Fruit fly (Drosophila melanogaster) whole organism, embryonic: Measurements from ENCODE around the gene CG34260.
A peak's percentile ranks its signal among the peaks of the same experiment; 100 is the strongest.

Experiments
- Adf1 ChIP-seq: fragments of 200-800 bp; sonication (Bioruptor generic); IDR thresholded peaks from 2 replicates; pipeline ENCODE4 v1.3.6; 2022; ENCODE audit warnings: missing biosample characterization, missing genetic modification characterization
- BEAF-32 ChIP-seq: fragments of 200-800 bp; sonication (Bioruptor generic); optimal IDR thresholded peaks from 3 replicates; lab custom pipeline; 2017; ENCODE audit warnings: missing biosample characterization, missing genetic modification characterization, mild to moderate bottlenecking, moderate library complexity, missing genetic modification reagents
- CG10274 ChIP-seq: fragments of 200-800 bp; sonication (Bioruptor generic); optimal IDR thresholded peaks from 3 replicates; lab custom pipeline; 2017; ENCODE audit warnings: missing biosample characterization, mild to moderate bottlenecking, missing genetic modification characterization
- CG10979 ChIP-seq: fragments of 200-800 bp; sonication (Bioruptor generic); optimal IDR thresholded peaks from 2 replicates; lab custom pipeline; 2018; ENCODE audit warnings: missing biosample characterization, mild to moderate bottlenecking, missing genetic modification characterization, moderate library complexity
- CG12155 ChIP-seq: fragments of 200-800 bp; sonication (Bioruptor generic); optimal IDR thresholded peaks from 3 replicates; lab custom pipeline; 2016; ENCODE audit warnings: missing biosample characterization, missing genetic modification characterization
- CG12299 ChIP-seq: fragments of 200-800 bp; sonication (Bioruptor generic); optimal IDR thresholded peaks from 2 replicates; lab custom pipeline; 2018; ENCODE audit warnings: missing biosample characterization, mild to moderate bottlenecking, missing genetic modification characterization
- CG12659 ChIP-seq: fragments of 200-800 bp; sonication (Bioruptor generic); optimal IDR thresholded peaks from 3 replicates; lab custom pipeline; 2017; ENCODE audit warnings: mild to moderate bottlenecking, missing biosample characterization, missing genetic modification reagents, missing genetic modification characterization
- CG13424 ChIP-seq: fragments of 200-800 bp; sonication (Bioruptor generic); optimal IDR thresholded peaks from 2 replicates; lab custom pipeline; 2019; ENCODE audit warnings: missing biosample characterization, mild to moderate bottlenecking, missing genetic modification characterization, moderate library complexity
- CG14014 ChIP-seq: fragments of 200-800 bp; sonication (Bioruptor generic); IDR thresholded peaks from 2 replicates; pipeline ENCODE4 v1.3.6; 2022; ENCODE audit warnings: missing biosample characterization, missing genetic modification characterization
- CG14860 ChIP-seq: fragments of 200-800 bp; sonication (Bioruptor generic); IDR thresholded peaks from 3 replicates; pipeline ENCODE4 v1.3.6; 2022; ENCODE audit warnings: missing biosample characterization, missing genetic modification characterization; ENCODE audit not compliant: partially characterized antibody
- CG14965 ChIP-seq: fragments of 200-800 bp; sonication (Bioruptor generic); optimal IDR thresholded peaks from 2 replicates; lab custom pipeline; 2016; ENCODE audit warnings: missing biosample characterization, missing genetic modification characterization, borderline replicate concordance
- CG15011 ChIP-seq: fragments of 200-800 bp; sonication (Bioruptor generic); optimal IDR thresholded peaks from 3 replicates; lab custom pipeline; 2018; ENCODE audit warnings: missing biosample characterization, mild to moderate bottlenecking, missing genetic modification characterization
- CG15479 ChIP-seq: fragments of 200-800 bp; sonication (Bioruptor generic); optimal IDR thresholded peaks from 3 replicates; lab custom pipeline; 2019; ENCODE audit warnings: missing biosample characterization, mild to moderate bottlenecking, missing genetic modification characterization, moderate library complexity
- CG15696 ChIP-seq: fragments of 200-800 bp; sonication (Bioruptor generic); optimal IDR thresholded peaks from 2 replicates; lab custom pipeline; 2019; ENCODE audit warnings: missing biosample characterization, mild to moderate bottlenecking, missing genetic modification characterization, moderate library complexity
- CG1603 ChIP-seq: fragments of 200-800 bp; sonication (Bioruptor generic); optimal IDR thresholded peaks from 2 replicates; lab custom pipeline; 2019; ENCODE audit warnings: missing biosample characterization, mild to moderate bottlenecking, missing genetic modification characterization, moderate library complexity
- CG18262 ChIP-seq: fragments of 200-800 bp; optimal IDR thresholded peaks from 3 replicates; lab custom pipeline; 2019; ENCODE audit warnings: missing biosample characterization, mild to moderate bottlenecking, missing genetic modification characterization, moderate library complexity
- CG2120 ChIP-seq: fragments of 200-800 bp; sonication (Bioruptor generic); optimal IDR thresholded peaks from 3 replicates; lab custom pipeline; 2016; ENCODE audit warnings: missing biosample characterization, missing genetic modification characterization
- CG2202 ChIP-seq: fragments of 200-800 bp; sonication (Bioruptor generic); optimal IDR thresholded peaks from 2 replicates; lab custom pipeline; 2018; ENCODE audit warnings: missing biosample characterization, mild to moderate bottlenecking, missing genetic modification characterization
- CG32532 ChIP-seq: fragments of 200-800 bp; sonication (Bioruptor generic); IDR thresholded peaks from 2 replicates; pipeline ENCODE4 v1.3.6; 2022; ENCODE audit warnings: missing biosample characterization, missing genetic modification characterization
- CG4282 ChIP-seq: fragments of 200-800 bp; sonication (Bioruptor generic); optimal IDR thresholded peaks from 2 replicates; lab custom pipeline; 2016; ENCODE audit warnings: missing biosample characterization, missing genetic modification characterization
- CG7963 ChIP-seq: fragments of 200-800 bp; sonication (Bioruptor generic); IDR thresholded peaks from 3 replicates; pipeline ENCODE4 v1.3.6; 2022; ENCODE audit warnings: missing biosample characterization, missing genetic modification characterization; ENCODE audit not compliant: partially characterized antibody
- CG9609 ChIP-seq: fragments of 200-800 bp; sonication (Bioruptor generic); optimal IDR thresholded peaks from 3 replicates; lab custom pipeline; 2016; ENCODE audit warnings: missing biosample characterization, missing genetic modification characterization
- CG9727 ChIP-seq: fragments of 200-800 bp; sonication (Bioruptor generic); optimal IDR thresholded peaks from 3 replicates; lab custom pipeline; 2017; ENCODE audit warnings: missing biosample characterization, mild to moderate bottlenecking, missing genetic modification characterization
- CkIIα-i1 ChIP-seq: fragments of 200-800 bp; sonication (Bioruptor generic); IDR thresholded peaks from 2 replicates; pipeline ENCODE4 v1.3.6; 2022; ENCODE audit warnings: missing biosample characterization, missing genetic modification characterization
- D ChIP-seq, 2 experiments: fragments of 200-800 bp in 1 of 2; fragments of >200 bp in 1 of 2; sonication (Bioruptor generic) in 1 of 2; optimal IDR thresholded peaks; 2 replicates in 1 of 2; 3 replicates in 1 of 2; lab custom pipeline; 2017; ENCODE audit warnings: mild to moderate bottlenecking in 1 of 2, missing biosample characterization in 1 of 2, missing genetic modification characterization in 1 of 2, missing genetic modification reagents in 1 of 2
- ERR ChIP-seq: fragments of 200-800 bp; sonication (Bioruptor generic); optimal IDR thresholded peaks from 2 replicates; lab custom pipeline; 2016; ENCODE audit warnings: missing biosample characterization, missing genetic modification characterization
- Eip74EF ChIP-seq, 2 experiments: fragments of 200-800 bp in 1 of 2; fragments of >200 bp in 1 of 2; sonication (Bioruptor generic) in 1 of 2; optimal IDR thresholded peaks; 2 replicates each; lab custom pipeline; 2017 to 2019; ENCODE audit warnings: missing biosample characterization in 2 of 2, missing genetic modification characterization in 2 of 2, mild to moderate bottlenecking in 1 of 2, moderate library complexity in 1 of 2
- Fer3 ChIP-seq: fragments of 200-800 bp; sonication (Bioruptor generic); optimal IDR thresholded peaks from 2 replicates; lab custom pipeline; 2018; ENCODE audit warnings: missing biosample characterization, mild to moderate bottlenecking, missing genetic modification characterization, moderate library complexity
- H2.0 ChIP-seq: fragments of 200-800 bp; sonication (Bioruptor generic); IDR thresholded peaks from 2 replicates; pipeline ENCODE4 v1.3.6; 2022; ENCODE audit warnings: missing biosample characterization, missing genetic modification characterization
- Hmx ChIP-seq: fragments of 200-800 bp; sonication (Bioruptor generic); optimal IDR thresholded peaks from 2 replicates; lab custom pipeline; 2016; ENCODE audit warnings: missing biosample characterization, missing genetic modification characterization
- Lhr ChIP-seq: fragments of 200-800 bp; sonication (Bioruptor generic); optimal IDR thresholded peaks from 3 replicates; lab custom pipeline; 2017; ENCODE audit warnings: mild to moderate bottlenecking, missing biosample characterization, missing genetic modification reagents, missing genetic modification characterization
- Med ChIP-seq: fragments of 200-800 bp; sonication (Bioruptor generic); peaks from one replicate; lab custom pipeline; 2016; ENCODE audit warnings: missing biosample characterization, missing genetic modification characterization, mild to moderate bottlenecking, inconsistent platforms, moderate library complexity
- Rfx ChIP-seq: fragments of 200-800 bp; sonication (Bioruptor generic); IDR thresholded peaks from 2 replicates; pipeline ENCODE4 v1.3.6; 2022; ENCODE audit warnings: missing biosample characterization, missing genetic modification characterization
- bcd ChIP-seq: fragments of 200-800 bp; sonication (Bioruptor generic); optimal IDR thresholded peaks from 2 replicates; lab custom pipeline; 2017; ENCODE audit warnings: missing biosample characterization, mild to moderate bottlenecking, missing genetic modification characterization
- bsh ChIP-seq, 2 experiments: fragments of 200-800 bp; sonication (Bioruptor generic); optimal IDR thresholded peaks; 2 replicates each; lab custom pipeline; 2017 to 2018; ENCODE audit warnings: mild to moderate bottlenecking in 2 of 2, missing biosample characterization in 2 of 2, missing genetic modification characterization in 2 of 2, moderate library complexity in 1 of 2
- crol ChIP-seq: fragments of 200-800 bp; sonication (Bioruptor generic); IDR thresholded peaks from 2 replicates; pipeline ENCODE4 v1.3.6; 2022; ENCODE audit warnings: missing biosample characterization, missing genetic modification characterization
- dmrt11E ChIP-seq: fragments of 200-800 bp; sonication (Bioruptor generic); optimal IDR thresholded peaks from 3 replicates; lab custom pipeline; 2018; ENCODE audit warnings: missing biosample characterization, mild to moderate bottlenecking, missing genetic modification characterization, moderate library complexity
- fru ChIP-seq: fragments of >200 bp; optimal IDR thresholded peaks from 2 replicates; lab custom pipeline; 2017
- gem ChIP-seq: fragments of 200-800 bp; sonication (Bioruptor generic); optimal IDR thresholded peaks from 2 replicates; lab custom pipeline; 2019; ENCODE audit warnings: missing biosample characterization, mild to moderate bottlenecking, missing genetic modification characterization, moderate library complexity
- her ChIP-seq: fragments of 200-800 bp; sonication (Bioruptor generic); optimal IDR thresholded peaks from 2 replicates; lab custom pipeline; 2016; ENCODE audit warnings: missing biosample characterization, missing genetic modification characterization
- insv ChIP-seq, 2 experiments: fragments of 200-800 bp; sonication (Bioruptor generic); optimal IDR thresholded peaks; 3 replicates each; lab custom pipeline; 2016 to 2018; ENCODE audit warnings: missing biosample characterization in 2 of 2, missing genetic modification characterization in 2 of 2
- lab ChIP-seq: fragments of 200-800 bp; sonication (Bioruptor generic); optimal IDR thresholded peaks from 3 replicates; lab custom pipeline; 2017; ENCODE audit warnings: missing biosample characterization, missing genetic modification characterization, mild to moderate bottlenecking, moderate library complexity, missing genetic modification reagents
- otp ChIP-seq: fragments of 200-800 bp; sonication (Bioruptor generic); IDR thresholded peaks from 3 replicates; pipeline ENCODE4, ENCODE4 v1.3.6; 2022; ENCODE audit warnings: missing biosample characterization, missing genetic modification characterization
- phol ChIP-seq: fragments of 200-800 bp; sonication (Bioruptor generic); optimal IDR thresholded peaks from 3 replicates; lab custom pipeline; 2018; ENCODE audit warnings: missing biosample characterization, mild to moderate bottlenecking, missing genetic modification characterization, moderate library complexity
- pita ChIP-seq: fragments of 200-800 bp; sonication (Bioruptor generic); optimal IDR thresholded peaks from 2 replicates; lab custom pipeline; 2017; ENCODE audit warnings: missing biosample characterization, mild to moderate bottlenecking, missing genetic modification characterization
- ro ChIP-seq: fragments of 200-800 bp; sonication (Bioruptor generic); IDR thresholded peaks from 2 replicates; pipeline ENCODE4 v1.3.6; 2022; ENCODE audit warnings: missing biosample characterization, missing genetic modification characterization
- tup ChIP-seq: fragments of 200-800 bp; sonication (Bioruptor generic); optimal IDR thresholded peaks from 2 replicates; lab custom pipeline; 2016; ENCODE audit warnings: missing biosample characterization, mild to moderate bottlenecking, missing genetic modification characterization, moderate library complexity
- zfh1 ChIP-seq: fragments of 200-800 bp; sonication (Bioruptor generic); IDR thresholded peaks from 3 replicates; pipeline ENCODE4 v1.3.6; 2022; ENCODE audit warnings: missing biosample characterization, missing genetic modification characterization

CG34260 gene

dm6 chr3L:20734258-20734624, 20.3 kb downstream of the CG34260 start:
- TF ChIP-seq ERR (GFP tag; lab: Kevin White, UChicago), result no peak
- no peak for TF ChIP-seq Eip74EF (GFP tag; optimal IDR thresholded peaks at IDR 0.05; lab: Kevin White, UChicago)
- no peak for TF ChIP-seq CG14965 (GFP tag; lab: Kevin White, UChicago)
- no peak for TF ChIP-seq her (GFP tag; lab: Kevin White, UChicago)
- no peak for TF ChIP-seq CG15011 (GFP tag; lab: Kevin White, UChicago)
- TF ChIP-seq CG14014, result no peak
- no peak for TF ChIP-seq D (optimal IDR thresholded peaks at IDR 0.05; lab: Kevin White, UChicago)
- no peak for TF ChIP-seq D (GFP tag; optimal IDR thresholded peaks at IDR 0.05; lab: Kevin White, UChicago)
- TF ChIP-seq CG12299, result no peak
- TF ChIP-seq BEAF-32 (GFP tag; lab: Kevin White, UChicago), result no peak
- TF ChIP-seq CG10274, result no peak
- TF ChIP-seq pita (GFP tag; lab: Kevin White, UChicago), result no peak
- TF ChIP-seq CG7963, result no peak
- no peak for TF ChIP-seq CG4282 (GFP tag; lab: Kevin White, UChicago)
- TF ChIP-seq fru (lab: Kevin White, UChicago), result no peak
- no peak for TF ChIP-seq CG14860 (GFP tag; lab: Robert Waterston, UW)

- 0 out of 2 replicates have a peak, but pooled peaks have one; percentile 7 for TF ChIP-seq Rfx (GFP tag; lab: Robert Waterston, UW)
- no peak for TF ChIP-seq gem (tag; lab: Kevin White, UChicago)
- peak; percentile 63 for TF ChIP-seq crol (GFP tag; lab: Robert Waterston, UW)
- 0 out of 2 replicates have a peak, but pooled peaks have one; percentile 12 for TF ChIP-seq H2.0
- TF ChIP-seq otp (GFP tag; lab: Robert Waterston, UW), result 0 out of 3 replicates have a peak, but pooled peaks have one; percentile 39
- no peak for TF ChIP-seq CG10979 (tag; lab: Kevin White, UChicago)
- TF ChIP-seq zfh1 (GFP tag; lab: Robert Waterston, UW), result no peak
- TF ChIP-seq CG2120 (GFP tag; lab: Kevin White, UChicago), result no peak
- TF ChIP-seq ro (GFP tag; lab: Robert Waterston, UW), result no peak
- TF ChIP-seq Adf1 (GFP tag; lab: Robert Waterston, UW), result no peak
- no peak for TF ChIP-seq CG13424 (tag; lab: Kevin White, UChicago)
- no peak for TF ChIP-seq CG12659 (GFP tag; lab: Kevin White, UChicago)
- 0 out of 2 replicates have a peak, but pooled peaks have one; percentile 9 for TF ChIP-seq CG32532 (GFP tag; lab: Robert Waterston, UW)
- TF ChIP-seq, all 482 proteins: peak for 5
These were observed 22.4 kb downstream of the CG34260 start for dm6 chr3L:20736266-20736665.

- TF ChIP-seq CG18262 (tag; lab: Kevin White, UChicago) (no peak), CG15696 (tag; lab: Kevin White, UChicago) (peak; percentile 25), bcd (GFP tag; lab: Kevin White, UChicago) (no peak), Hmx (GFP tag; lab: Kevin White, UChicago) (no peak), CG2202 (tag; lab: Kevin White, UChicago) (peak; percentile 11), CkIIα-i1 (GFP tag; lab: Robert Waterston, UW) (no peak), CG12155 (GFP tag; lab: Kevin White, UChicago) (no peak), lab (GFP tag; lab: Kevin White, UChicago) (no peak), CG1603 (tag; lab: Kevin White, UChicago) (peak; percentile 15), dmrt11E (tag; lab: Kevin White, UChicago) (peak; percentile 38), CG9609 (GFP tag; lab: Kevin White, UChicago) (no peak), CG15479 (GFP tag; lab: Kevin White, UChicago) (peak; percentile 5), gem (tag; lab: Kevin White, UChicago) (peak; percentile 5), phol (tag; lab: Kevin White, UChicago) (no peak), Med (peak; percentile 40), tup (GFP tag; lab: Kevin White, UChicago) (no peak), bsh (GFP tag; optimal IDR thresholded peaks at IDR 0.05; lab: Kevin White, UChicago) (peak in 1 of 2 experiments; percentile 36), insv (GFP tag; optimal IDR thresholded peaks at IDR 0.05; lab: Kevin White, UChicago) (no peak), CG9727 (GFP tag; lab: Kevin White, UChicago) (peak; percentile 14), Fer3 (no peak), Lhr (GFP tag; lab: Kevin White, UChicago) (no peak)
These were observed 23.4 kb downstream of the CG34260 start for dm6 chr3L:20737346-20737745.
